Worm (Caenorhabditis elegans): ENCODE results near the gene W04G3.12.

DNA sequence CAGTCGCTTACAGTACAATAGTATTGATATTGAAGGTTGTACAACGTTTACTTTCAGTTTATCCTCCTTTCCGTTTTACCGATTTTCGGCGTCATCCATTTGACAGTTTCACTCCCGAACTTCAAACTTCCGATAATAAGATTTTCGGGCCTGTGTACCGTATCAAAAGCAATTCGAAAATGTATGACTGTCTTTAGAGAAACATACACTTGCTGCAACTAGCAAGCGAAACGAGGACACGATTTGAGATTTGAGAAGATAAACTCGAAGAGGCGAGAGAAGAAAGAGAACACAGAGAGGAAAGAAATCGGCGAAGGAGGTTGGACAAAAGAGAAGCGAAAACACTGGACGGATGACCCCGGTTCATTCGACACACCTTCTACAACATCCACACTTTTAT is 14.7 kb downstream of the W04G3.12 start, which contains the start of gene lpr-5:
- TF ChIP-seq pax-3 (tag; optimal IDR thresholded peaks at IDR 0.05) (no peak), ztf-11 (tag; optimal IDR thresholded peaks at IDR 0.05) (no peak), unc-130 (tag; optimal IDR thresholded peaks at IDR 0.05) (no peak), fkh-10 (GFP tag; optimal IDR thresholded peaks at IDR 0.05) (no peak), ces-1 (GFP tag; optimal IDR thresholded peaks at IDR 0.05) (no peak)

Data from whole organism, L1 larva.